Fruit fly (Drosophila melanogaster) ovary, adult (tissue): ENCODE data around the gene CG9316.

ENCODE experiments used
- CG17801 ChIP-seq: fragments of 200-800 bp; optimal IDR thresholded peaks from 2 replicates; lab custom pipeline; 2019; ENCODE audit warnings: missing biosample characterization, mild to moderate bottlenecking, missing genetic modification characterization, moderate library complexity; ENCODE audit not compliant: partially characterized antibody

Gene CG9316

DNA sequence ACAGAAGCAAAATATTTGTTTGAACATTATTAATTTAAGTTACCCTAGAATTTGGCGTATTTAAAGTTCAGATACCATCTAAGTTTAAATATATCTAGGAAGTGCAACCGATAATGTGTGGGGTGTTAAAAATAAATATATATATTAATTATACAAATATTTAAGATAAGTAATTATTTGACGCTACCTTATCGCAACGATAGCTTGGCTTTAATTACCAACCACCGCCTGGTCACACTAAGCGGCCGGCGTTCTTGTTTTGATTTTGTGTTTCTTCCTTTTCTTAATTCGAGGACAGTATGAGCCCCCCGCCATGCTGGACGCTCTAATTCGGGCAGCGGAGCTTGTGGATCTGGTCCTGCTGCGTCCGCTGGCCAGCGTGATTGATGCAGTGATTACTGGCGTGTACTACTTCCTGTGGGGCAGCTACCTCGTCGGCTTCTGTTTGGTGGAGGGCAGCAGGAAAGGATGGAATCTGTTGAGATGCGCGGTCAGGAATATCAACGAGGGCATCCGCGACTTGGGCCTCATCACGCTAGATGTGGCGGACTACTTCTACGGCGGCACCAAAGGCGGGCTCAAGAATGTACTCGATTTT is 44.1 kb downstream of the CG9316 start, which contains the start of gene CG2617:
TSS of gene CG2617 (plus strand) at position 233 of the 598 bp plus-strand sequence.
- no peak for TF ChIP-seq CG17801

dm6 chr2L:20681648-20682098 is 44.7 kb downstream of the CG9316 start, which contains the start of gene Cen:
TSS of gene Cen (minus strand) at chr2L:20681846.
- peak; percentile 57 for TF ChIP-seq CG17801

DNA sequence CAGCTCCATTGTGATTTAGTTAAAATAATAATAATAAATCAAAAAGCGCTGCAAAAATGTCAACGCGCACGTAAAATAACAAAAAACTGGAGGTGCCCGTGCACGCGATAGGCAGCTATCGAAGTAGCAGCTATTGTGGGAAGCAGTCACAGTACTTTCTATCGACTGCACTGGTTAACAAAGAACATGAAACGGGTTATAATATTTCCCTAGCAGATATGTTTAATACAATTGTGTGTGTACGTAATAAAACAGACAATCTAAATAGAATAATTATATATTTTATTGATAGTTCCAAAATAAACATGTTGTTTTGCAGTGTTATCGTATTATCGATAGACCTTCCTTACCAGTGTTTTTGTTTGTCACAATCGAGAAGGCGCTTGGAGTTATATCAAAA is 50.5 kb downstream of the CG9316 start, which contains the start of the genes CG31678 and IKKepsilon:
TSS of gene CG31678 (minus strand) at position 67 of the 400 bp plus-strand sequence.
TSS of gene IKKepsilon (plus strand) at position 171 of the 400 bp plus-strand sequence.
- TF ChIP-seq CG17801, result peak; percentile 40

- TF ChIP-seq CG17801, result no peak
These were observed 51.6 kb downstream of the CG9316 start for dm6 chr2L:20674718-20675117.
